Fruit fly (Drosophila melanogaster) whole organism, wandering third instar larva: ENCODE measurements around the gene ovm.

Source experiments
- Abd-B ChIP-seq: fragments of >200 bp; optimal IDR thresholded peaks from 2 replicates; lab custom pipeline; 2017; ENCODE audit warnings: missing biosample characterization, missing genetic modification characterization
- CG9705 ChIP-seq: fragments of 200-800 bp; sonication (Bioruptor generic); optimal IDR thresholded peaks from 2 replicates; lab custom pipeline; 2018; ENCODE audit warnings: missing biosample characterization, mild to moderate bottlenecking, missing genetic modification characterization
- CrebA ChIP-seq: fragments of 200-800 bp; sonication (Bioruptor generic); optimal IDR thresholded peaks from 2 replicates; lab custom pipeline; 2016; ENCODE audit warnings: missing biosample characterization, mild to moderate bottlenecking, missing genetic modification characterization, borderline replicate concordance
- Dfd ChIP-seq: fragments of >200 bp; optimal IDR thresholded peaks from 2 replicates; lab custom pipeline; 2017; ENCODE audit warnings: missing biosample characterization, missing genetic modification characterization
- Dif ChIP-seq: fragments of 200-275, 200-300 bp; sonication (Bioruptor generic); optimal IDR thresholded peaks from 2 replicates; lab custom pipeline; 2018; ENCODE audit warnings: missing biosample characterization, missing genetic modification characterization; ENCODE audit not compliant: partially characterized antibody
- GATAd ChIP-seq: sonication (Bioruptor generic); optimal IDR thresholded peaks from 2 replicates; lab custom pipeline; 2016; ENCODE audit warnings: missing biosample characterization, missing genetic modification characterization
- HLH106 ChIP-seq: fragments of 200-800 bp; optimal IDR thresholded peaks from 3 replicates; lab custom pipeline; 2019; ENCODE audit warnings: missing biosample characterization, mild to moderate bottlenecking, missing genetic modification characterization, moderate library complexity
- Hnf4 ChIP-seq: fragments of 200-800 bp; sonication (Bioruptor generic); optimal IDR thresholded peaks from 2 replicates; lab custom pipeline; 2016; ENCODE audit warnings: missing biosample characterization, mild to moderate bottlenecking, missing genetic modification characterization
- Hr83 ChIP-seq: fragments of 200-300 bp; sonication (Bioruptor generic); optimal IDR thresholded peaks from 2 replicates; lab custom pipeline; 2016; ENCODE audit warnings: missing biosample characterization, mild to moderate bottlenecking, missing genetic modification characterization, moderate library complexity; ENCODE audit not compliant: poor library complexity, severe bottlenecking
- Jra ChIP-seq: sonication (Bioruptor generic); optimal IDR thresholded peaks from 2 replicates; lab custom pipeline; 2016; ENCODE audit warnings: missing biosample characterization, missing genetic modification characterization
- Mio ChIP-seq: sonication (Bioruptor generic); optimal IDR thresholded peaks from 2 replicates; lab custom pipeline; 2016; ENCODE audit warnings: missing biosample characterization, missing genetic modification characterization
- Myc ChIP-seq: fragments of >200 bp; optimal IDR thresholded peaks from 2 replicates; lab custom pipeline; 2017
- N ChIP-seq: fragments of >200 bp; optimal IDR thresholded peaks from 2 replicates; lab custom pipeline; 2018; ENCODE audit warnings: missing biosample characterization, missing external identifiers, missing genetic modification characterization
- OdsH ChIP-seq: fragments of 200-800 bp; sonication (Bioruptor generic); optimal IDR thresholded peaks from 2 replicates; lab custom pipeline; 2016; ENCODE audit warnings: missing biosample characterization, mild to moderate bottlenecking, missing genetic modification characterization
- Rel ChIP-seq, 2 experiments: fragments of 200-800 bp; sonication (Bioruptor generic) in 1 of 2; optimal IDR thresholded peaks; 2 replicates in 1 of 2; 3 replicates in 1 of 2; lab custom pipeline; 2016 to 2019; ENCODE audit warnings: mild to moderate bottlenecking in 2 of 2, missing biosample characterization in 2 of 2, missing genetic modification characterization in 2 of 2, moderate library complexity in 1 of 2
- Sp1 ChIP-seq: fragments of 200-800 bp; sonication (Bioruptor generic); optimal IDR thresholded peaks from 3 replicates; lab custom pipeline; 2019; ENCODE audit warnings: missing biosample characterization, mild to moderate bottlenecking, missing genetic modification characterization, moderate library complexity
- Vsx2 ChIP-seq: fragments of 200-300, 225-300 bp; sonication (Bioruptor generic); optimal IDR thresholded peaks from 2 replicates; lab custom pipeline; 2018; ENCODE audit warnings: missing biosample characterization, missing genetic modification characterization; ENCODE audit not compliant: partially characterized antibody
- br ChIP-seq: fragments of 200-800 bp; sonication (Bioruptor generic); optimal IDR thresholded peaks from 2 replicates; lab custom pipeline; 2016; ENCODE audit warnings: missing biosample characterization, missing genetic modification characterization
- brk ChIP-seq: fragments of 200-800 bp; sonication (Bioruptor generic); optimal IDR thresholded peaks from 2 replicates; lab custom pipeline; 2016; ENCODE audit warnings: missing biosample characterization, mild to moderate bottlenecking, missing genetic modification characterization
- dl ChIP-seq, 2 experiments: fragments of 175-275, 200-275 bp in 1 of 2; fragments of 200-275 bp in 1 of 2; sonication (Bioruptor generic); optimal IDR thresholded peaks; lab custom pipeline; 2018; ENCODE audit warnings: mild to moderate bottlenecking in 2 of 2, missing biosample characterization in 2 of 2, missing genetic modification characterization in 2 of 2, moderate library complexity in 2 of 2; ENCODE audit not compliant: partially characterized antibody in 2 of 2, insufficient read depth in 1 of 2
- dmrt93B ChIP-seq: fragments of 200-800 bp; sonication (Bioruptor generic); optimal IDR thresholded peaks from 2 replicates; lab custom pipeline; 2018; ENCODE audit warnings: missing biosample characterization, mild to moderate bottlenecking, missing genetic modification characterization
- dsf ChIP-seq: sonication (Bioruptor generic); optimal IDR thresholded peaks from 2 replicates; lab custom pipeline; 2016; ENCODE audit warnings: missing biosample characterization, missing genetic modification characterization, borderline replicate concordance
- ey ChIP-seq: fragments of 200-800 bp; sonication (Bioruptor generic); optimal IDR thresholded peaks from 2 replicates; lab custom pipeline; 2016; ENCODE audit warnings: missing biosample characterization, missing genetic modification characterization
- foxo ChIP-seq, 2 experiments: fragments of 200-800 bp; sonication (Bioruptor generic); optimal IDR thresholded peaks; 2 replicates in 1 of 2; 3 replicates in 1 of 2; lab custom pipeline; 2016 to 2017; ENCODE audit warnings: missing biosample characterization in 2 of 2, missing genetic modification characterization in 2 of 2
- h ChIP-seq: fragments of 200-800 bp; sonication (Bioruptor generic); optimal IDR thresholded peaks from 3 replicates; lab custom pipeline; 2016; ENCODE audit warnings: missing biosample characterization, mild to moderate bottlenecking, missing genetic modification characterization
- jim ChIP-seq: fragments of 175-275, 200-325 bp; sonication (Bioruptor generic); optimal IDR thresholded peaks from 2 replicates; lab custom pipeline; 2016; ENCODE audit warnings: missing biosample characterization, mild to moderate bottlenecking, missing genetic modification characterization
- pan ChIP-seq: fragments of >200 bp; optimal IDR thresholded peaks from 2 replicates; lab custom pipeline; 2017
- psq ChIP-seq: fragments of 200-800 bp; sonication (Bioruptor generic); optimal IDR thresholded peaks from 3 replicates; lab custom pipeline; 2017; ENCODE audit warnings: missing biosample characterization, mild to moderate bottlenecking, missing genetic modification characterization, moderate library complexity
- sage ChIP-seq: fragments of 200-800 bp; sonication (Bioruptor generic); optimal IDR thresholded peaks from 2 replicates; lab custom pipeline; 2016; ENCODE audit warnings: missing biosample characterization, mild to moderate bottlenecking, missing genetic modification characterization
- sv ChIP-seq: fragments of 200-800 bp; sonication (Bioruptor generic); optimal IDR thresholded peaks from 3 replicates; lab custom pipeline; 2016; ENCODE audit warnings: missing biosample characterization, missing genetic modification characterization
- tai ChIP-seq: sonication (Bioruptor generic); optimal IDR thresholded peaks from 2 replicates; lab custom pipeline; 2016; ENCODE audit warnings: missing biosample characterization, missing genetic modification characterization
- woc ChIP-seq: sonication (Bioruptor generic); optimal IDR thresholded peaks from 2 replicates; lab custom pipeline; 2016; ENCODE audit warnings: missing biosample characterization, mild to moderate bottlenecking, missing genetic modification characterization

ovm gene

DNA sequence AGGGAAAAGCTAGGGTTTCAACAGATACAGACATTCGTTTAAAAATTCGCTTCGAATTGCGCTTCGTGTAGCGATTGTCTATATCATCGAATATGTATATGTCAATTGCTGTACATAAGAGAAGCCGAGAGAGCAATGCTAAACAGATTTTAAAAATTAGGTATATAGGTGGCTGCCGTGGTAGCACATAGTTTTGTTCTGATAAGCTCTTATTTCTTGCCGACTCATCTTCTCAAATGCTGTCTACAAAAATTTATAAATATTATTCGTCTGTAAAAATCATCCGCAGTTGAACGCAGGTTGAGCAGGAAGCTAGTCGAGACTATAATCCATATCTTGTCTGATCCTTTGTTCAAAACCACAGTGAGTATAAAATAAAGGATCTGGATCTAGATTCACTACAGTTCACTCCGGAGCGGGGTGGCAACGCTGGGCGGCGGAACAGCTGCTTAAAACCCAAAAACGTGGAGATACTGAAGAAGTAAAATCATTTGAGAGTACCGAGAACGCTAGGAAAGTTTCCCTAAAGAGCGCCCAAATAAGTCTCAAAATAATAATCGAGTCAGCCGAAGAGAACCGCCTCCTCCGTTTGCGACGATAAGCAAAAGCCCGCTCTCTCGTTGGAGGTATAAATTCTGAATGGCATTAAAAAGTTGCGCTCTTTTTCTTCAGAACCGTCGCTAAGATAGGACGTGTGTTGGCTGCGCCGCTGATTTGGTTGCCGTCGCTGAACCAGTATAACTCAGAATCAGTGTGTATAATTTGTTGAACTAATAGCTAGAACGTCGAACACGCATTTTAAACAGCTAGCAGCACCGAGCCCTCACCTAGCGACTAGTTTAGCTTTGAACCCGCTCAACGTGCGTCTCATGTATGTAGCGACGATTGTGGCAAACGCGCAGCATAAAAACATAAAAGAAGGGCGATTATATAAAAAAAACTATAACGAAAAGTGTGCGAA lies 33.0 kb downstream of the ovm start:
- TF ChIP-seq h (GFP tag; lab: Kevin White, UChicago), result peak; percentile 10
- peak in 1 of 2 experiments; percentile 9 for TF ChIP-seq foxo (GFP tag; optimal IDR thresholded peaks at IDR 0.05; lab: Kevin White, UChicago)
- peak; percentile 54 for TF ChIP-seq Dif (GFP tag; lab: Kevin White, UChicago)
- TF ChIP-seq dsf (GFP tag; lab: Kevin White, UChicago), result no peak
- TF ChIP-seq woc, result peak; percentile 50
- no peak for TF ChIP-seq psq (GFP tag; lab: Kevin White, UChicago)
- TF ChIP-seq Mio (GFP tag; lab: Kevin White, UChicago), result no peak
- peak; percentile 42 for TF ChIP-seq Sp1
- no peak for TF ChIP-seq Rel (GFP tag; optimal IDR thresholded peaks at IDR 0.05; lab: Kevin White, UChicago)
- TF ChIP-seq Rel (tag; optimal IDR thresholded peaks at IDR 0.05; lab: Kevin White, UChicago), result peak; percentile 53
- TF ChIP-seq dl (GFP tag; optimal IDR thresholded peaks at IDR 0.05; lab: Kevin White, UChicago; ENCODE audit: insufficient read depth in 1 of 2, partially characterized antibody in 2 of 2), result peak; percentile 68 to 76
- peak; percentile 8 for TF ChIP-seq Myc (lab: Kevin White, UChicago)

dm6 chr2L:107032-107431 lies 33.8 kb downstream of the ovm start:
- TF ChIP-seq dmrt93B (GFP tag; lab: Kevin White, UChicago) (no peak), Hnf4 (GFP tag; lab: Kevin White, UChicago) (no peak), Vsx2 (no peak), br (no peak), CrebA (GFP tag; lab: Kevin White, UChicago) (no peak), Sp1 (no peak), Myc (lab: Kevin White, UChicago) (no peak), Hr83 (GFP tag; lab: Kevin White, UChicago) (no peak), dl (GFP tag; optimal IDR thresholded peaks at IDR 0.05; lab: Kevin White, UChicago; ENCODE audit: insufficient read depth in 1 of 2, partially characterized antibody in 2 of 2) (no peak), Dfd (GFP tag; lab: Kevin White, UChicago) (no peak), Rel (GFP tag; optimal IDR thresholded peaks at IDR 0.05; lab: Kevin White, UChicago) (no peak), Rel (tag; optimal IDR thresholded peaks at IDR 0.05; lab: Kevin White, UChicago) (no peak), woc (no peak), CG9705 (no peak), ey (no peak), Jra (GFP tag; lab: Kevin White, UChicago) (no peak), sage (GFP tag; lab: Kevin White, UChicago) (no peak)

DNA sequence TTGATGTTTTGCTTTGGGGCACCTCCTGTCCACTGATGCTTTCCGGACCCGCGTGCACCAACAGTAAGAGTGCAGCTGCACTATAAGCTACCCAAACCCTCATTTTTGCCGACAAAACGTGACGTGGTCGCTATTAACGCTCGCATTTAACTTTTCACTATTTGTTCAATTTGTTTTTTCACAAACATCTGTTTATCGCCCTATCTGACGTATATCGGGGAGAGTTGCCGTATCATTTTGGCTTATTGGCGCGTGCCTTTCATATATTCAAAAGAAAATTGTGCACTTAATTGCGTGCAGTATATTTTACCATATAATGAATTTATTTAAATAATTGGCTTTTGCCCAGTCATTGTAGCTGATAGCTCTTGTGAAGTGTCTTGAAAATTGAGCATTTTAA lies 34.3 kb downstream of the ovm start, which contains the start of the genes Nhe1 and Sam-S:
Nhe1 (minus strand) TSS at position 193 of the 400 bp plus-strand sequence.
Sam-S (plus strand) TSS at position 364 of the 400 bp plus-strand sequence.
- TF ChIP-seq Hr83 (GFP tag; lab: Kevin White, UChicago) (no peak), CG9705 (no peak), foxo (GFP tag; optimal IDR thresholded peaks at IDR 0.05; lab: Kevin White, UChicago) (no peak), GATAd (GFP tag; lab: Kevin White, UChicago) (no peak), ey (no peak), jim (GFP tag; lab: Kevin White, UChicago) (no peak), dmrt93B (GFP tag; lab: Kevin White, UChicago) (no peak), Mio (GFP tag; lab: Kevin White, UChicago) (no peak), OdsH (no peak), HLH106 (tag; lab: Kevin White, UChicago) (no peak), Myc (lab: Kevin White, UChicago) (no peak), tai (no peak), Hnf4 (GFP tag; lab: Kevin White, UChicago) (no peak), CrebA (GFP tag; lab: Kevin White, UChicago) (no peak), dl (GFP tag; optimal IDR thresholded peaks at IDR 0.05; lab: Kevin White, UChicago; ENCODE audit: insufficient read depth in 1 of 2, partially characterized antibody in 2 of 2) (no peak), pan (lab: Kevin White, UChicago) (no peak)

- no peak for TF ChIP-seq CrebA (GFP tag; lab: Kevin White, UChicago)
- no peak for TF ChIP-seq br
- TF ChIP-seq GATAd (GFP tag; lab: Kevin White, UChicago), result no peak
- TF ChIP-seq sv, result no peak
- no peak for TF ChIP-seq OdsH
- no peak for TF ChIP-seq woc
- no peak for TF ChIP-seq N
- peak; percentile 72 for TF ChIP-seq Hr83 (GFP tag; lab: Kevin White, UChicago)
- TF ChIP-seq Vsx2, result no peak
- peak; percentile 49 for TF ChIP-seq Myc (lab: Kevin White, UChicago)
- TF ChIP-seq Hnf4 (GFP tag; lab: Kevin White, UChicago), result peak; percentile 67
- TF ChIP-seq sage (GFP tag; lab: Kevin White, UChicago), result peak; percentile 23
- TF ChIP-seq tai, result no peak
- no peak for TF ChIP-seq ey
- no peak for TF ChIP-seq Sp1
- no peak for TF ChIP-seq Abd-B (GFP tag; lab: Kevin White, UChicago)
- TF ChIP-seq brk (GFP tag; lab: Kevin White, UChicago), result no peak
- TF ChIP-seq foxo (GFP tag; optimal IDR thresholded peaks at IDR 0.05; lab: Kevin White, UChicago), result no peak
Measured at dm6 chr2L:102161-102761, 38.5 kb downstream of the ovm start, which contains the start of gene Creld. Gene Creld, plus strand, starts transcription at chr2L:102380.
